Worm (Caenorhabditis elegans): Measurements from ENCODE around the gene csr-1.
A peak's percentile ranks its signal among the peaks of the same experiment; 100 is the strongest.

csr-1 gene

DNA sequence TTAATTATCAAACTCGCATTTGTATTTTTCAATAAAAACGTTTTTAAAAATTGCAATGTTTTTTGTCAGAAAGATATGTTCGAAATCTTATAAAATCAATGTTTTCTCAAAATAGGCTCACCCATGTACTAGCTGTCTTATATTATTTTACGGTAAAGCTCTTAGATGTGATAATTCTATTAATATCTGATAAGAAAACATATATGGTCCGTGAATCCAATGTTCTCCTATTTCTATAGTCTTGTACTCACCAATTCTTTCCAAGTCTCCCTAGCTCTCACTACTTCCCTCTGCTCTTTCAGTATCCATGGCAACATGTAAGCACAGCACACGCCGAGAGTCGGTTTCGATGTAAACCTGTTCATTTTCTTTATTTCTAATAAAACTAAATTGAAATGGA lies 23.3 kb upstream of the csr-1 start, which contains the start of gene bbs-2:
bbs-2 (plus strand) TSS at position 301 of the 400 bp plus-strand sequence.
- TF ChIP-seq elt-1 (tag; optimal IDR thresholded peaks at IDR 0.05), result no peak
- no peak for TF ChIP-seq hmg-11 (tag; optimal IDR thresholded peaks at IDR 0.05)
- TF ChIP-seq R02D3.7 (tag; optimal IDR thresholded peaks at IDR 0.05), result no peak
- TF ChIP-seq nhr-12 (tag; optimal IDR thresholded peaks at IDR 0.05), result no peak
- no peak for TF ChIP-seq ceh-16 (tag; optimal IDR thresholded peaks at IDR 0.05)
- no peak for TF ChIP-seq nhr-11 (tag; optimal IDR thresholded peaks at IDR 0.05)
- TF ChIP-seq eor-1 (tag; optimal IDR thresholded peaks at IDR 0.05), result no peak

DNA sequence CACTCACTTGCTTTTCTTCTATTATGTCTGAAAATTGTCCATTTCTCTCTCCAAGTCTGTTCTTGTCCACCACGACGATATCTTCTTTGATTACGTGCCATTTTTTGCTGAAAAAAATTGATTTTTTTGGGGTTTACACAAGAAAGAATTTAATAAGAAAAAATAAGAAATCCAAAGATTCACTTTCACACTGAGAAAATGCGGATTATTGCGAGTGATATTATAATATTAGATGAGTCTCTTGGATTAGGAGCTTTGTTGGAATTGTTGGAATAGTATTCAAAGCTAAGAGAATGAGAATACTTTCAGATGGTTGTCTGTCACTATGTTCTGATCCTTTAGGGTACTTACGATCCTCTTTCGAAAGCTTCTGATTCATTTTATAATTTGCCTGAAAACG lies 18.2 kb upstream of the csr-1 start, which contains the start of gene F20D12.7:
F20D12.7 (minus strand) TSS at position 101 of the 400 bp plus-strand sequence.
- TF ChIP-seq mml-1 (tag; optimal IDR thresholded peaks at IDR 0.05) (no peak), nhr-77 (tag; optimal IDR thresholded peaks at IDR 0.05) (no peak), jun-1 (tag; optimal IDR thresholded peaks at IDR 0.05) (no peak), R02D3.7 (tag; optimal IDR thresholded peaks at IDR 0.05) (no peak)

DNA sequence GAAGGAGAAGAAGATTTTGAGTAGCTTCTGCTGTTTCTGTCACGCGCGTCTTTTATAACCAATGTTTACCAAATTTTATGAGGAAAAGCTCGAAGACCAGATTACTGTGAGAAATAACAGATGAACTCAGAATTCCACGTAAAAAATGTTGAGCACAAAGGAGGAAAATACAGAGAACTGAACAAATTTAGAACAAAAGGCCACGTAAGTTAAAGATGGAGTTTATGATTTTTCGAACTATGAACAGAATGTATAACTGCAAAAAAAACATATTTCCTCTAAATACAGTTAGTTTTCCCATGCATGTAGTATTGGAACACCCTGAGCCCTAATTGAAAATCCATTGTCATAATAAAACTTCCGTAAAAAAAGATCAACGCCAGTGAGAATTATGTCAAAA lies 16.1 kb upstream of the csr-1 start, which contains the start of gene exc-9:
exc-9 (minus strand) TSS at position 101 of the 400 bp plus-strand sequence.
- TF ChIP-seq elt-2 (tag; optimal IDR thresholded peaks at IDR 0.05) (no peak), ceh-82 (tag; optimal IDR thresholded peaks at IDR 0.05) (no peak), snpc-4 (tag; optimal IDR thresholded peaks at IDR 0.05) (no peak), ama-1 (optimal IDR thresholded peaks at IDR 0.05) (no peak), elt-1 (tag; optimal IDR thresholded peaks at IDR 0.05) (no peak), nfya-1 (tag; optimal IDR thresholded peaks at IDR 0.05; ENCODE audit: insufficient read depth) (no peak)

ce11 chrIV:7943272-7943671 lies 13.8 kb upstream of the csr-1 start:
- TF ChIP-seq unc-39 (tag; optimal IDR thresholded peaks at IDR 0.05) (no peak), lin-39 (tag; optimal IDR thresholded peaks at IDR 0.05) (peak; percentile 19), nhr-23 (tag; optimal IDR thresholded peaks at IDR 0.05) (peak; percentile 9), mml-1 (tag; optimal IDR thresholded peaks at IDR 0.05) (no peak), nfya-1 (tag; optimal IDR thresholded peaks at IDR 0.05; ENCODE audit: insufficient read depth) (peak; percentile 33), nhr-25 (tag; optimal IDR thresholded peaks at IDR 0.05) (peak; percentile 76)

- no peak for TF ChIP-seq mml-1 (tag; optimal IDR thresholded peaks at IDR 0.05)
- no peak for TF ChIP-seq aly-2 (tag; optimal IDR thresholded peaks at IDR 0.05)
- TF ChIP-seq egl-5 (tag; optimal IDR thresholded peaks at IDR 0.05), result no peak
- no peak for TF ChIP-seq nhr-11 (tag; optimal IDR thresholded peaks at IDR 0.05)
These were observed 10.6 kb upstream of the csr-1 start, which contains the start of gene czw-1 for ce11 chrIV:7946457-7946856. TSS of gene czw-1 (minus strand) at chrIV:7946825.

ce11 chrIV:7946899-7947499 lies 10.1 kb upstream of the csr-1 start, which contains the start of gene F20D12.12:
TSS of gene F20D12.12 (plus strand) at chrIV:7947440.
- peak; percentile 56 for TF ChIP-seq hmg-11 (tag; optimal IDR thresholded peaks at IDR 0.05)
- TF ChIP-seq lsy-12 (tag; optimal IDR thresholded peaks at IDR 0.05), result peak; percentile 57
- TF ChIP-seq nhr-43 (tag; optimal IDR thresholded peaks at IDR 0.05; ENCODE audit: poor library complexity, severe bottlenecking), result peak; percentile 7
- TF ChIP-seq elt-2 (tag; optimal IDR thresholded peaks at IDR 0.05), result peak; percentile 52
- peak; percentile 85 for TF ChIP-seq nfya-1 (tag; optimal IDR thresholded peaks at IDR 0.05; ENCODE audit: insufficient read depth)
- peak; percentile 66 for TF ChIP-seq pha-4 (tag; optimal IDR thresholded peaks at IDR 0.05)
- TF ChIP-seq lin-15B (tag; optimal IDR thresholded peaks at IDR 0.05), result peak; percentile 69
- TF ChIP-seq lin-39 (tag; optimal IDR thresholded peaks at IDR 0.05), result peak; percentile 66
- peak; percentile 19 for TF ChIP-seq snpc-4 (tag; optimal IDR thresholded peaks at IDR 0.05)
- peak; percentile 67 for TF ChIP-seq nhr-23 (tag; optimal IDR thresholded peaks at IDR 0.05)

- TF ChIP-seq elt-2 (tag; optimal IDR thresholded peaks at IDR 0.05) (peak; percentile 26), nfya-1 (tag; optimal IDR thresholded peaks at IDR 0.05; ENCODE audit: insufficient read depth) (peak; percentile 58), hmg-11 (tag; optimal IDR thresholded peaks at IDR 0.05) (peak; percentile 13)
These were observed 8.8 kb upstream of the csr-1 start, which contains the start of gene mcm-3AP for ce11 chrIV:7948290-7948689. TSS of gene mcm-3AP (plus strand) at chrIV:7948672.

ce11 chrIV:7954006-7954405 lies 3.1 kb upstream of the csr-1 start:
- TF ChIP-seq nhr-76 (tag; optimal IDR thresholded peaks at IDR 0.05), result no peak
- TF ChIP-seq jun-1 (tag; optimal IDR thresholded peaks at IDR 0.05), result no peak
- TF ChIP-seq nhr-23 (tag; optimal IDR thresholded peaks at IDR 0.05), result no peak
- no peak for TF ChIP-seq nhr-12 (tag; optimal IDR thresholded peaks at IDR 0.05)
- no peak for TF ChIP-seq nhr-67 (tag; optimal IDR thresholded peaks at IDR 0.05)
- TF ChIP-seq pha-4 (tag; optimal IDR thresholded peaks at IDR 0.05), result no peak
- TF ChIP-seq zag-1 (tag; optimal IDR thresholded peaks at IDR 0.05), result no peak
- TF ChIP-seq ZK546.5 (tag; optimal IDR thresholded peaks at IDR 0.05), result no peak
- no peak for TF ChIP-seq skn-1 (tag; optimal IDR thresholded peaks at IDR 0.05)
- TF ChIP-seq elt-3 (tag; optimal IDR thresholded peaks at IDR 0.05), result no peak
